Worm (Caenorhabditis elegans): Measurements from ENCODE around the gene ZK262.20.

- TF ChIP-seq ceh-28 (tag; optimal IDR thresholded peaks at IDR 0.05) = no peak
- no peak for TF ChIP-seq aly-2 (tag; optimal IDR thresholded peaks at IDR 0.05)
- TF ChIP-seq ama-1 (optimal IDR thresholded peaks at IDR 0.05) = no peak
- TF ChIP-seq elt-3 (tag; optimal IDR thresholded peaks at IDR 0.05) = no peak
- no peak for TF ChIP-seq nhr-12 (tag; optimal IDR thresholded peaks at IDR 0.05)
- no peak for TF ChIP-seq elt-1 (tag; optimal IDR thresholded peaks at IDR 0.05)
These were observed 3.4 kb downstream of the ZK262.20 start, which contains the start of gene srw-82 for ce11 chrV:18431450-18431849.
